Worm (Caenorhabditis elegans) whole organism, L2 larva: Measurements from ENCODE around the gene C52B9.4.

Experiments
- fos-1 ChIP-seq: fragments of 150-350 bp; optimal IDR thresholded peaks from 2 replicates; lab custom pipeline; 2014; ENCODE audit warnings: missing biosample characterization, missing genetic modification characterization
- nhr-11 ChIP-seq: fragments of 150-350 bp; optimal IDR thresholded peaks from 2 replicates; lab custom pipeline; 2014; ENCODE audit warnings: missing biosample characterization, missing genetic modification characterization

ce11 chrX:4214643-4215042 lies 45.8 kb upstream of the C52B9.4 start:
- TF ChIP-seq nhr-11 (tag; lab: Kevin White, UChicago) = no peak
- TF ChIP-seq fos-1 (tag; lab: Kevin White, UChicago) = no peak
